Worm (Caenorhabditis elegans): ENCODE data around the gene Y57G11C.14.
"Not testable (repeated sequence)": the region's sequence is repeated elsewhere in the genome, so short reads cannot be mapped to it uniquely, and the experiment has no call there.

Y57G11C.14 gene

DNA sequence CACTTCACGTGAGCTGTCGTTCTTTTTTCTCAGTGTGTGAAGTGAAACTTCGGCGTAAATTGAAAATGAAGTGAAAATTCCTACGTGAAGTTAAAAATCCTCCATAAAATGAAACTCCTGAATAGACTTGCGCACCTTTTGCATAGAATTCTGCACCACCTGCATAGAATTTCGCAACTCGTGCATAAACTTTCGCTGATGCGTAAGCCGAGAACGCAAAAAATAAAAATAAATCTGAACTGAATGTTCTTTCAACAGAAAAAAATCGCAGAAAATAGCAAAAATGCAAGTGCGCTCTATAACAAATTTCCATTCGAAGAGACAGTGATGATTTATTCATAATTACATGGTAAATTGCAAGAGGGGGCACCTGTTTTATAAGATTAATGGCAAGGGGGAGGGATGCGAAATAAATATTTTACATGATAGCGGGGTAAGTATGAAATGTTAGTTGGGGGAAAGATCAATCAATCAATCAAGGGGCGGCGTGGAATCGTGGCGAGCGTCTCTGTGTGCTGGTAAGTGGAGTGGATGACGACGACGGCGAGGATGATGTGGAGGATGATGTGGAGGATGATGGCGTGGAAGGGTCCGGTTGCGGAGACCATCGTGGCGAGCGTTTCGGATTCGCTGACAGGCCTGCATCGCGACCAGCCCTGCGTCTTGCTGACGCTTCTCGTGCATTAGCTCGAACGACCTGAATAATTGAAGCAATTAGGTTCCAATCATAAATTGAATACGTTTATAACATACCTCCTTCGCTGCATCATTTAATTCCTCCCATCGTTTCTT is 25.6 kb upstream of the Y57G11C.14 start, which contains the start of gene Y57G11C.36:
Gene Y57G11C.36 (minus strand): TSS at position 502 of the 792 bp plus-strand sequence.
- TF ChIP-seq mep-1 (tag; optimal IDR thresholded peaks at IDR 0.05) (no peak), vab-15 (tag; optimal IDR thresholded peaks at IDR 0.05) (no peak), snpc-4 (tag; optimal IDR thresholded peaks at IDR 0.05) (no peak), unc-130 (tag; optimal IDR thresholded peaks at IDR 0.05) (no peak), mdl-1 (tag; optimal IDR thresholded peaks at IDR 0.05) (no peak), nhr-20 (tag; optimal IDR thresholded peaks at IDR 0.05) (no peak), dsc-1 (tag; optimal IDR thresholded peaks at IDR 0.05) (no peak), efl-1 (optimal IDR thresholded peaks at IDR 0.05) (no peak), efl-1 (GFP tag; optimal IDR thresholded peaks at IDR 0.05 in 1 of 2) (peak in 1 of 2 experiments; percentile 60), unc-62 (GFP tag; optimal IDR thresholded peaks at IDR 0.05) (no peak), unc-86 (tag; optimal IDR thresholded peaks at IDR 0.05) (peak; percentile 68), fkh-4 (tag; optimal IDR thresholded peaks at IDR 0.05; ENCODE audit: borderline replicate concordance) (no peak), fos-1 (tag; optimal IDR thresholded peaks at IDR 0.05) (no peak), dpl-1 (GFP tag; optimal IDR thresholded peaks at IDR 0.05) (peak in 1 of 3 experiments; percentile 10), pax-3 (tag; optimal IDR thresholded peaks at IDR 0.05) (no peak), nhr-19 (GFP tag; conservative IDR thresholded peaks at IDR 0.05) (no peak)

DNA sequence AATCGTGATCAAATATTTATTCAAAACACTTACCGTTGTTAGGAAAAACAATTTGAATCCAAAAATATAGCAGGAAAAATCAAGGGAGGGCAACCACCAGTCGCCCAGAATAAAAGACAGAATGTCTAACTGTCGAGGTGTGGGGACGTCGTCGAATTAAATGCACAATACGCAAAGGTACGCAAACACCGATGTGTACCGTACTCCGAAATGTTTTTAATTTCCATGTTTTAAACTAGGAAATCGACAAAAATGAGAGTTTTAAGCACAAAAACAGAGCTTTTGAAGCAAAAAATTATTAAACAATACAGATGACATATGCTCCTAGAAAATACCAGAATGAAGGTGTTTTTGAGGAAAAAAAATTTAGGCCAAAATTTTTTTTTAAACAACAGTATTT is 24.7 kb upstream of the Y57G11C.14 start, which contains the start of gene Y57G11C.51:
Gene Y57G11C.51 (minus strand): TSS at position 101 of the 400 bp plus-strand sequence.
- not testable (repeated sequence) for TF ChIP-seq grh-1 (GFP tag; IDR thresholded peaks at IDR 0.05); irx-1 (tag; optimal IDR thresholded peaks at IDR 0.05); ztf-4 (tag; optimal IDR thresholded peaks at IDR 0.05)

DNA sequence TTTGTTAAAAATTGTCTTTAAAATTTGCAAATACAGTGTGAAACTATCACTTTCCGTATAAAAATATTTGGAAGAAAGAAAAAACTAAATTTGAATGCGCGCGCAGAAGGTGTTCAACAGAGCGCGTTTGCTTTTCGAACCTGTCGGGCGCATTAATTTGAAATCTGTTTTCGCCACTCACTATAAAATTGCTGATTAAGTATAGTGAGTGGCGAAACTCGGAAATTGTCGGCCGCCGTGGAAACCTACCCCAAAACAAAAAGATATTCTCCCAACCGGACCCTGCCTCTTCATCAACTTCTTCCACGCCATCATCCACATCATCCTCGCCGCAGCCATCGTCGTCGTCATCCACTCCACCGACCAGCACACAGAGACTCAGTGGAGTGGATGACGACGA is 18.5 kb upstream of the Y57G11C.14 start:
- TF ChIP-seq efl-1 (optimal IDR thresholded peaks at IDR 0.05): peak in 1 of 2 experiments; percentile 29
- peak in 1 of 2 experiments; percentile 8 for TF ChIP-seq efl-1 (GFP tag; optimal IDR thresholded peaks at IDR 0.05 in 1 of 2)

DNA sequence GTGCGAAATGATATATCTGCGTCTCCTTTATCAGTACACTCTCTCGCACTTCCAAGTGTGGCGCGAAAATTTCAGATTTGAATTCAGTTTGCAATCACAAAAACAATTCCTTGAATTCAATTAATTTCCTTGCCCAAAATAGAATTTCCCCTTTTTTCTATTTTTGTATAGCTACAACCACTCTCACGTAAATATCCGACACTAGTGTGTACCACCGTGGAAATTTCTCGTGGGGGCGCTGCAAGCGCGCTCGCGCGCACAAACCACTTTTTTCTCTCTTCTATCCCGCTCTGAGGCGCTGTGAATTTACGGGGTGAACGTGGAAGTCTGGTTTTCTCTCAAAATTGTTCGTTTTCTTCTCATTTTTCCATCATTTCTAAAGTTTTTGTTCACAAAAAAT is 17.6 kb upstream of the Y57G11C.14 start, which contains the start of gene Y57G11C.8:
Gene Y57G11C.8 (plus strand): TSS at position 301 of the 400 bp plus-strand sequence.
- TF ChIP-seq nhr-85 (tag) (no peak), skn-1 (tag; optimal IDR thresholded peaks at IDR 0.05) (no peak), C34B4.2 (tag; optimal IDR thresholded peaks at IDR 0.05) (no peak), hlh-17 (GFP tag; optimal IDR thresholded peaks at IDR 0.05; ENCODE audit: borderline replicate concordance) (no peak), C04F5.9 (tag; optimal IDR thresholded peaks at IDR 0.05) (no peak), ceh-82 (tag; optimal IDR thresholded peaks at IDR 0.05) (no peak), nhr-77 (tag; optimal IDR thresholded peaks at IDR 0.05) (no peak)

DNA sequence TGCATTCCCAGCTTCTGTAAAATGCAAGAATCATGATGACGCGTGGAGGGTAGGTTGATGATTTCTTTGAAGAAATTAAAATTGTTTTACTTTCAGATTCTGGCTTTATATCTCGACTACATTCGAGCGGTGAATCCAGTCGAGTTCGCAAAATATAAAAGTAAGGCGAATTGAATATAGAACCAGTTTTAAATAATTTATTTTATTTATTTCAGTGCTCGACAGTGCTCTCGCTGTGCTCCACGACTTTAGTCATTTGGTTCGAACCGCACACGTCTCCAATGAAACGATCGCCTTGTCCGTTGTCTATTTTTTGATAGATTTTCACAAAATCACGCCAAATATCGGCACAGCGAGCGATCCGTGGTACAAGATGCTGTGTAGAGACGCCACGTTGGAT is 16.9 kb upstream of the Y57G11C.14 start, which contains the start of gene Y57G11C.1130:
Gene Y57G11C.1130 (plus strand): TSS at position 301 of the 400 bp plus-strand sequence.
- TF ChIP-seq skn-1 (tag; optimal IDR thresholded peaks at IDR 0.05) (no peak), ets-5 (GFP tag; IDR thresholded peaks at IDR 0.05) (no peak), nhr-71 (tag; optimal IDR thresholded peaks at IDR 0.05) (no peak), unc-130 (tag; optimal IDR thresholded peaks at IDR 0.05) (no peak), dsc-1 (tag; optimal IDR thresholded peaks at IDR 0.05) (no peak), lin-13 (GFP tag; optimal IDR thresholded peaks at IDR 0.05) (no peak), fkh-10 (GFP tag; optimal IDR thresholded peaks at IDR 0.05) (no peak), zag-1 (tag; optimal IDR thresholded peaks at IDR 0.05) (no peak), grh-1 (GFP tag; IDR thresholded peaks at IDR 0.05) (no peak), dpl-1 (GFP tag; optimal IDR thresholded peaks at IDR 0.05) (no peak), nhr-11 (tag; optimal IDR thresholded peaks at IDR 0.05) (no peak), fkh-4 (tag; optimal IDR thresholded peaks at IDR 0.05; ENCODE audit: borderline replicate concordance) (no peak), elt-2 (tag; optimal IDR thresholded peaks at IDR 0.05) (no peak), C16A3.4 (tag; optimal IDR thresholded peaks at IDR 0.05) (no peak), nhr-47 (tag; optimal IDR thresholded peaks at IDR 0.05) (no peak), unc-62 (GFP tag; optimal IDR thresholded peaks at IDR 0.05) (no peak), egl-13 (tag; optimal IDR thresholded peaks at IDR 0.05) (no peak)
